Fruit fly (Drosophila melanogaster) whole organism, embryonic: ENCODE results near the gene CG3198.

Experiments
- Abd-B ChIP-seq: fragments of 200-800 bp; sonication (Bioruptor generic); optimal IDR thresholded peaks from 2 replicates; lab custom pipeline; 2018; ENCODE audit warnings: missing biosample characterization, mild to moderate bottlenecking, missing genetic modification characterization, moderate library complexity
- Atf3 ChIP-seq: fragments of 200-800 bp; sonication (Bioruptor generic); optimal IDR thresholded peaks from 3 replicates; lab custom pipeline; 2016; ENCODE audit warnings: missing biosample characterization, missing genetic modification characterization
- CG10321 ChIP-seq: fragments of 200-800 bp; sonication (Bioruptor generic); IDR thresholded peaks from 2 replicates; pipeline ENCODE4 v1.3.6; 2022; ENCODE audit warnings: missing biosample characterization, missing genetic modification characterization
- CG10366 ChIP-seq: fragments of 200-800 bp; sonication (Bioruptor generic); IDR thresholded peaks from 2 replicates; pipeline ENCODE4 v1.3.6; 2022; ENCODE audit warnings: missing biosample characterization, missing genetic modification characterization
- CG10431 ChIP-seq: fragments of 200-800 bp; sonication (Bioruptor generic); optimal IDR thresholded peaks from 3 replicates; lab custom pipeline; 2018; ENCODE audit warnings: missing biosample characterization, mild to moderate bottlenecking, missing genetic modification characterization
- CG10979 ChIP-seq: fragments of 200-800 bp; sonication (Bioruptor generic); optimal IDR thresholded peaks from 2 replicates; lab custom pipeline; 2018; ENCODE audit warnings: missing biosample characterization, mild to moderate bottlenecking, missing genetic modification characterization, moderate library complexity
- CG12236 ChIP-seq: fragments of 200-800 bp; sonication (Bioruptor generic); optimal IDR thresholded peaks from 2 replicates; lab custom pipeline; 2016; ENCODE audit warnings: missing biosample characterization, missing genetic modification characterization
- CG12942 ChIP-seq: fragments of 200-800 bp; sonication (Bioruptor generic); optimal IDR thresholded peaks from 3 replicates; lab custom pipeline; 2016; ENCODE audit warnings: missing biosample characterization, missing genetic modification characterization
- CG13624 ChIP-seq: fragments of 200-800 bp; sonication (Bioruptor generic); optimal IDR thresholded peaks from 2 replicates; lab custom pipeline; 2016; ENCODE audit warnings: missing biosample characterization, missing genetic modification characterization
- CG15479 ChIP-seq: fragments of 200-800 bp; sonication (Bioruptor generic); optimal IDR thresholded peaks from 3 replicates; lab custom pipeline; 2019; ENCODE audit warnings: missing biosample characterization, mild to moderate bottlenecking, missing genetic modification characterization, moderate library complexity
- CG15514 ChIP-seq: fragments of 200-800 bp; sonication (Bioruptor generic); optimal IDR thresholded peaks from 3 replicates; lab custom pipeline; 2017; ENCODE audit warnings: missing biosample characterization, missing genetic modification characterization, mild to moderate bottlenecking, moderate library complexity, missing genetic modification reagents
- CG17186 ChIP-seq: fragments of 200-800 bp; sonication (Bioruptor generic); optimal IDR thresholded peaks from 3 replicates; lab custom pipeline; 2017; ENCODE audit warnings: missing biosample characterization, missing genetic modification reagents, missing genetic modification characterization
- CG17328 ChIP-seq: fragments of 200-800 bp; sonication (Bioruptor generic); IDR thresholded peaks from 2 replicates; pipeline ENCODE4 v1.3.6; 2022; ENCODE audit warnings: missing biosample characterization, missing genetic modification characterization
- CG17385 ChIP-seq: fragments of 200-800 bp; sonication (Bioruptor generic); optimal IDR thresholded peaks from 3 replicates; lab custom pipeline; 2018; ENCODE audit warnings: missing biosample characterization, mild to moderate bottlenecking, missing genetic modification characterization
- CG2120 ChIP-seq: fragments of 200-800 bp; sonication (Bioruptor generic); optimal IDR thresholded peaks from 3 replicates; lab custom pipeline; 2016; ENCODE audit warnings: missing biosample characterization, missing genetic modification characterization
- CG34224 ChIP-seq: fragments of 200-800 bp; sonication (Bioruptor generic); IDR thresholded peaks from 3 replicates; pipeline ENCODE4 v1.3.6; 2022; ENCODE audit warnings: missing biosample characterization, missing genetic modification characterization; ENCODE audit not compliant: partially characterized antibody
- CG34422 ChIP-seq: fragments of 200-800 bp; sonication (Bioruptor generic); IDR thresholded peaks from 3 replicates; pipeline ENCODE4 v1.3.6; 2022; ENCODE audit warnings: missing biosample characterization, missing genetic modification characterization
- CG4424 ChIP-seq: fragments of 200-800 bp; sonication (Bioruptor generic); optimal IDR thresholded peaks from 3 replicates; lab custom pipeline; 2016; ENCODE audit warnings: missing biosample characterization, missing genetic modification characterization
- CG6654 ChIP-seq: fragments of 200-800 bp; sonication (Bioruptor generic); optimal IDR thresholded peaks from 2 replicates; lab custom pipeline; 2017; ENCODE audit warnings: missing biosample characterization, mild to moderate bottlenecking, missing genetic modification characterization
- CG6791 ChIP-seq: fragments of 200-800 bp; sonication (Bioruptor generic); IDR thresholded peaks from 3 replicates; pipeline ENCODE4 v1.3.6; 2022; ENCODE audit warnings: missing biosample characterization, missing genetic modification characterization; ENCODE audit not compliant: partially characterized antibody
- CG7963 ChIP-seq: fragments of 200-800 bp; sonication (Bioruptor generic); IDR thresholded peaks from 3 replicates; pipeline ENCODE4 v1.3.6; 2022; ENCODE audit warnings: missing biosample characterization, missing genetic modification characterization; ENCODE audit not compliant: partially characterized antibody
- CG8388 ChIP-seq: fragments of 200-800 bp; sonication (Bioruptor generic); optimal IDR thresholded peaks from 2 replicates; lab custom pipeline; 2019; ENCODE audit warnings: missing biosample characterization, mild to moderate bottlenecking, missing genetic modification characterization, moderate library complexity
- CG9727 ChIP-seq: fragments of 200-800 bp; sonication (Bioruptor generic); optimal IDR thresholded peaks from 3 replicates; lab custom pipeline; 2017; ENCODE audit warnings: missing biosample characterization, mild to moderate bottlenecking, missing genetic modification characterization
- CG9932 ChIP-seq: fragments of 200-800 bp; sonication (Bioruptor generic); IDR thresholded peaks from 2 replicates; pipeline ENCODE4 v1.3.6; 2022; ENCODE audit warnings: missing biosample characterization, missing genetic modification characterization
- Doc2 ChIP-seq: fragments of 200-800 bp; sonication (Bioruptor generic); IDR thresholded peaks from 2 replicates; pipeline ENCODE4 v1.3.6; 2022; ENCODE audit warnings: missing biosample characterization, missing genetic modification characterization
- Dp ChIP-seq: fragments of 200-800 bp; sonication (Bioruptor generic); optimal IDR thresholded peaks from 2 replicates; lab custom pipeline; 2018; ENCODE audit warnings: missing biosample characterization, mild to moderate bottlenecking, missing genetic modification characterization, moderate library complexity
- E2f1 ChIP-seq: fragments of 200-800 bp; sonication (Bioruptor generic); IDR thresholded peaks from 2 replicates; pipeline ENCODE4 v1.3.6; 2022; ENCODE audit warnings: missing biosample characterization, missing genetic modification characterization
- ERR ChIP-seq: fragments of 200-800 bp; sonication (Bioruptor generic); optimal IDR thresholded peaks from 2 replicates; lab custom pipeline; 2016; ENCODE audit warnings: missing biosample characterization, missing genetic modification characterization
- Gug ChIP-seq: fragments of 200-800 bp; sonication (Bioruptor generic); IDR thresholded peaks from 4 replicates; pipeline ENCODE4 v1.3.6; 2022; ENCODE audit warnings: missing biosample characterization, missing genetic modification characterization
- HLHmδ ChIP-seq: fragments of 200-800 bp; sonication (Bioruptor generic); optimal IDR thresholded peaks from 2 replicates; lab custom pipeline; 2018; ENCODE audit warnings: missing biosample characterization, mild to moderate bottlenecking, missing genetic modification characterization, moderate library complexity
- Hsf ChIP-seq: fragments of 200-800 bp; sonication (Bioruptor generic); optimal IDR thresholded peaks from 3 replicates; lab custom pipeline; 2016; ENCODE audit warnings: missing biosample characterization, missing genetic modification characterization
- MBD-R2 ChIP-seq: fragments of 200-800 bp; sonication (Bioruptor generic); IDR thresholded peaks from 2 replicates; pipeline ENCODE4 v1.3.6; 2022; ENCODE audit warnings: missing biosample characterization, missing genetic modification characterization
- Rx ChIP-seq: fragments of 200-800 bp; sonication (Bioruptor generic); IDR thresholded peaks from 2 replicates; pipeline ENCODE4 v1.3.6; 2022; ENCODE audit warnings: missing biosample characterization, missing genetic modification characterization
- YL-1 ChIP-seq: fragments of 200-800 bp; sonication (Bioruptor generic); optimal IDR thresholded peaks from 3 replicates; lab custom pipeline; 2017; ENCODE audit warnings: missing biosample characterization, mild to moderate bottlenecking, missing genetic modification characterization
- abd-A ChIP-seq: fragments of 200-800 bp; sonication (Bioruptor generic); optimal IDR thresholded peaks from 3 replicates; lab custom pipeline; 2019; ENCODE audit warnings: missing biosample characterization, mild to moderate bottlenecking, missing genetic modification characterization, moderate library complexity
- bcd ChIP-seq: fragments of 200-800 bp; sonication (Bioruptor generic); optimal IDR thresholded peaks from 2 replicates; lab custom pipeline; 2017; ENCODE audit warnings: missing biosample characterization, mild to moderate bottlenecking, missing genetic modification characterization
- btn ChIP-seq: fragments of 200-800 bp; sonication (Bioruptor generic); optimal IDR thresholded peaks from 2 replicates; lab custom pipeline; 2016; ENCODE audit warnings: missing biosample characterization, missing genetic modification characterization
- danr ChIP-seq: fragments of 200-800 bp; sonication (Bioruptor generic); IDR thresholded peaks from 2 replicates; pipeline ENCODE4 v1.3.6; 2022; ENCODE audit warnings: missing biosample characterization, missing genetic modification characterization
- disco-r ChIP-seq: fragments of 200-800 bp; sonication (Bioruptor generic); optimal IDR thresholded peaks from 2 replicates; lab custom pipeline; 2016; ENCODE audit warnings: missing biosample characterization, missing genetic modification characterization
- gt ChIP-seq: fragments of 200-800 bp; sonication (Bioruptor generic); IDR thresholded peaks from 2 replicates; pipeline ENCODE4 v1.3.6; 2022; ENCODE audit warnings: missing biosample characterization, missing genetic modification characterization
- hbn ChIP-seq: fragments of 200-800 bp; sonication (Bioruptor generic); IDR thresholded peaks from 2 replicates; pipeline ENCODE4 v1.3.6; 2022; ENCODE audit warnings: missing biosample characterization, missing genetic modification characterization; ENCODE audit not compliant: partially characterized antibody
- hth ChIP-seq: fragments of >200 bp; optimal IDR thresholded peaks from 2 replicates; lab custom pipeline; 2017; ENCODE audit warnings: inconsistent platforms
- jigr1 ChIP-seq: fragments of 200-800 bp; sonication (Bioruptor generic); IDR thresholded peaks from 3 replicates; pipeline ENCODE4 v1.3.6; 2022; ENCODE audit warnings: missing biosample characterization, missing genetic modification characterization
- nau ChIP-seq: fragments of 200-800 bp; sonication (Bioruptor generic); optimal IDR thresholded peaks from 3 replicates; lab custom pipeline; 2017; ENCODE audit warnings: missing biosample characterization, mild to moderate bottlenecking, missing genetic modification characterization, missing genetic modification reagents
- nom ChIP-seq: fragments of 200-800 bp; sonication (Bioruptor generic); optimal IDR thresholded peaks from 2 replicates; lab custom pipeline; 2017; ENCODE audit warnings: missing biosample characterization, missing genetic modification characterization, mild to moderate bottlenecking, moderate library complexity, missing genetic modification reagents
- pnt ChIP-seq: fragments of 200-800 bp; sonication (Bioruptor generic); optimal IDR thresholded peaks from 3 replicates; lab custom pipeline; 2016; ENCODE audit warnings: missing biosample characterization, missing genetic modification characterization
- pum ChIP-seq: fragments of 200-800 bp; sonication (Bioruptor generic); optimal IDR thresholded peaks from 2 replicates; lab custom pipeline; 2016; ENCODE audit warnings: missing biosample characterization, missing genetic modification characterization
- run ChIP-seq: fragments of 200-800 bp; sonication (Bioruptor generic); optimal IDR thresholded peaks from 3 replicates; lab custom pipeline; 2018; ENCODE audit warnings: missing biosample characterization, mild to moderate bottlenecking, missing genetic modification characterization
- slou ChIP-seq: fragments of 200-800 bp; sonication (Bioruptor generic); optimal IDR thresholded peaks from 3 replicates; lab custom pipeline; 2016; ENCODE audit warnings: missing biosample characterization, missing genetic modification characterization
- slp2 ChIP-seq: fragments of 200-800 bp; sonication (Bioruptor generic); optimal IDR thresholded peaks from 2 replicates; lab custom pipeline; 2016; ENCODE audit warnings: missing biosample characterization, missing genetic modification characterization
- wdn ChIP-seq: fragments of 200-800 bp; sonication (Bioruptor generic); IDR thresholded peaks from 2 replicates; pipeline ENCODE4 v1.3.6; 2022; ENCODE audit warnings: missing biosample characterization, missing genetic modification characterization

CG3198 gene

dm6 chrX:6696467-6696866, 22.7 kb upstream of the CG3198 start (continued):
- TF ChIP-seq CG17385 (GFP tag; lab: Kevin White, UChicago) (peak; percentile 71), HLHmδ (GFP tag; lab: Kevin White, UChicago) (no peak), CG34422 (GFP tag; lab: Robert Waterston, UW) (no peak), CG8388 (GFP tag; lab: Kevin White, UChicago) (peak; percentile 57), MBD-R2 (GFP tag; lab: Robert Waterston, UW) (peak; percentile 39; the same call in 1 of the 2 replicates), CG12942 (no peak), slou (GFP tag; lab: Kevin White, UChicago) (peak; percentile 5), CG34224 (GFP tag; lab: Robert Waterston, UW) (no peak), Atf3 (GFP tag; lab: Kevin White, UChicago) (peak; percentile 9), E2f1 (GFP tag; lab: Robert Waterston, UW) (peak; percentile 56), CG10979 (tag; lab: Kevin White, UChicago) (peak; percentile 64), CG7963 (GFP tag; lab: Robert Waterston, UW) (no peak), CG6791 (GFP tag; lab: Robert Waterston, UW) (no peak), gt (GFP tag; lab: Robert Waterston, UW) (no peak; the same call in 1 of the 2 replicates), run (tag; lab: Kevin White, UChicago) (peak; percentile 45), CG15514 (peak; percentile 71), btn (GFP tag; lab: Kevin White, UChicago) (no peak), jigr1 (0 out of 3 replicates have a peak, but pooled peaks have one; percentile 24), Doc2 (no peak), CG6654 (GFP tag; lab: Kevin White, UChicago) (peak; percentile 25), CG12236 (no peak), danr (GFP tag; lab: Robert Waterston, UW) (no peak), bcd (GFP tag; lab: Kevin White, UChicago) (peak; percentile 65), pnt (peak; percentile 34), CG15479 (GFP tag; lab: Kevin White, UChicago) (no peak), Rx (GFP tag; lab: Robert Waterston, UW) (peak; percentile 64), CG2120 (GFP tag; lab: Kevin White, UChicago) (peak; percentile 79), slp2 (GFP tag; lab: Kevin White, UChicago) (peak; percentile 19), abd-A (tag; lab: Kevin White, UChicago) (peak; percentile 61), hbn (GFP tag; lab: Robert Waterston, UW) (no peak), YL-1 (GFP tag; lab: Kevin White, UChicago) (peak; percentile 4), CG10321 (GFP tag; lab: Robert Waterston, UW) (0 out of 2 replicates have a peak, but pooled peaks have one; percentile 33), CG17328 (GFP tag; lab: Robert Waterston, UW) (peak; percentile 62), pum (GFP tag; lab: Kevin White, UChicago) (peak; percentile 19), CG13624 (GFP tag; lab: Kevin White, UChicago) (peak; percentile 38), Abd-B (GFP tag; lab: Kevin White, UChicago) (no peak), disco-r (GFP tag; lab: Kevin White, UChicago) (peak; percentile 29), CG9727 (GFP tag; lab: Kevin White, UChicago) (peak; percentile 63), hth (lab: Kevin White, UChicago) (no peak), nau (GFP tag; lab: Kevin White, UChicago) (peak; percentile 35), CG17186 (no peak), Hsf (GFP tag; lab: Kevin White, UChicago) (peak; percentile 60), wdn (GFP tag; lab: Robert Waterston, UW) (no peak), CG10366 (GFP tag; lab: Robert Waterston, UW) (peak; percentile 64), nom (GFP tag; lab: Kevin White, UChicago) (peak; percentile 79), CG9932 (GFP tag; lab: Robert Waterston, UW) (peak; percentile 63), Dp (GFP tag; lab: Kevin White, UChicago) (no peak), CG10431 (GFP tag; lab: Kevin White, UChicago) (peak; percentile 48), CG4424 (GFP tag; lab: Kevin White, UChicago) (peak; percentile 58), ERR (GFP tag; lab: Kevin White, UChicago) (peak; percentile 18), Gug (peak; percentile 24; the same call in 1 of the 4 replicates)
